Worm (Caenorhabditis elegans): ENCODE measurements around the gene K09A11.1.

DNA sequence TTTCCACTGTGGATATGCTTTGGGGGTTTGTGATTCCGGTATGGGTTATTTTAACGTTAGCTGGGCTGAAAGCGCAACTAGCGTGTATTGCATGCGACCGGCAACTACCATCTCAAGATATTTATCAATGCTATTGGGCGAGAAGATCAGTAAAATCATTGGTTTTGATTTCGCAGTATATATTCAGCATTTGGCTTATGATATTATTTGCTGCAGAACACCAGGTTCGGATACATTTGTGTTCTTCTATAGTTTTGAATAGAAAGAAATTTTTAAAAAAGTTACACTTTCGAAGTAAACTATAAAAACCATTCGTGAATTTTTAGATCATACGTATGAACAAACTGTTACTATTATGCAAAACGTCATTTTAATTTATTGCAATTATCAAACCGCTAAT lies 44.4 kb upstream of the K09A11.1 start:
- TF ChIP-seq pag-3 (tag; optimal IDR thresholded peaks at IDR 0.05; ENCODE audit: borderline replicate concordance), result no peak
- no peak for TF ChIP-seq fkh-10 (GFP tag; optimal IDR thresholded peaks at IDR 0.05)
- TF ChIP-seq ceh-9 (tag; optimal IDR thresholded peaks at IDR 0.05), result no peak
- no peak for TF ChIP-seq ceh-34 (tag; optimal IDR thresholded peaks at IDR 0.05)
- no peak for TF ChIP-seq ama-1 (optimal IDR thresholded peaks at IDR 0.05)
- no peak for TF ChIP-seq pha-4 (tag; optimal IDR thresholded peaks at IDR 0.05)
- TF ChIP-seq pat-9 (tag; optimal IDR thresholded peaks at IDR 0.05), result no peak
- no peak for TF ChIP-seq pros-1 (tag; optimal IDR thresholded peaks at IDR 0.05)
- TF ChIP-seq nhr-11 (tag; optimal IDR thresholded peaks at IDR 0.05), result no peak
- no peak for TF ChIP-seq ceh-24 (tag; optimal IDR thresholded peaks at IDR 0.05)
- TF ChIP-seq pqm-1 (tag; optimal IDR thresholded peaks at IDR 0.05), result no peak
- TF ChIP-seq tbx-2 (tag; optimal IDR thresholded peaks at IDR 0.05), result no peak
- no peak for TF ChIP-seq rnt-1 (tag; optimal IDR thresholded peaks at IDR 0.05)

Measured in whole organism, late embryonic.